Worm (Caenorhabditis elegans) whole organism, L1 larva: ENCODE measurements around the gene Y44A6D.3.

Experiments used
- Y116A8C.19 ChIP-seq: sonication (generic microtip); optimal IDR thresholded peaks from 2 replicates; lab custom pipeline; 2016; ENCODE audit warnings: missing compliant biosample characterization, missing genetic modification characterization, borderline replicate concordance
- aha-1 ChIP-seq: fragments of 150-350 bp; optimal IDR thresholded peaks from 2 replicates; lab custom pipeline; 2014; ENCODE audit warnings: missing biosample characterization, missing genetic modification characterization
- ama-1 ChIP-seq: fragments of 150-350 bp; optimal IDR thresholded peaks from 2 replicates; lab custom pipeline; 2014
- blmp-1 ChIP-seq: fragments of 150-350 bp; optimal IDR thresholded peaks from 2 replicates; lab custom pipeline; 2014; ENCODE audit warnings: missing biosample characterization, missing genetic modification characterization
- ceh-63 ChIP-seq: fragments of 200-800 bp; sonication (Bioruptor generic); optimal IDR thresholded peaks from 2 replicates; lab custom pipeline; 2018; ENCODE audit warnings: mild to moderate bottlenecking, missing genetic modification characterization, missing compliant biosample characterization
- ceh-8 ChIP-seq: fragments of 200-800 bp; sonication (Bioruptor generic); optimal IDR thresholded peaks from 2 replicates; lab custom pipeline; 2018; ENCODE audit warnings: mild to moderate bottlenecking, missing genetic modification characterization, moderate library complexity, missing compliant biosample characterization
- ceh-90 ChIP-seq: sonication (generic microtip); optimal IDR thresholded peaks from 2 replicates; lab custom pipeline; 2016; ENCODE audit warnings: missing genetic modification characterization, missing compliant biosample characterization
- ces-1 ChIP-seq: fragments of 150-350 bp; optimal IDR thresholded peaks from 2 replicates; lab custom pipeline; 2014; ENCODE audit warnings: missing biosample characterization, missing genetic modification reagents, missing genetic modification characterization
- dpl-1 ChIP-seq, 3 experiments: fragments of 150-350 bp in 2 of 3; sonication (generic microtip) in 1 of 3; optimal IDR thresholded peaks; 2 replicates each; lab custom pipeline; 2014 to 2017; ENCODE audit warnings: missing biosample characterization in 3 of 3, missing genetic modification characterization in 3 of 3, missing genetic modification reagents in 3 of 3
- efl-1 ChIP-seq, 4 experiments: fragments of 150-350 bp; optimal IDR thresholded peaks in 3 of 4; peaks in 1 of 4; 1 replicate in 1 of 4; 2 replicates in 3 of 4; lab custom pipeline; 2014; ENCODE audit warnings: missing biosample characterization in 2 of 4, missing genetic modification characterization in 2 of 4, missing genetic modification reagents in 2 of 4
- fos-1 ChIP-seq: fragments of 150-350 bp; optimal IDR thresholded peaks from 2 replicates; lab custom pipeline; 2014; ENCODE audit warnings: missing biosample characterization, missing genetic modification characterization
- hlh-4 ChIP-seq: sonication (generic microtip); optimal IDR thresholded peaks from 2 replicates; lab custom pipeline; 2016; ENCODE audit warnings: mild to moderate bottlenecking, missing genetic modification characterization, missing compliant biosample characterization
- lin-14 ChIP-seq: fragments of 200-800 bp; sonication (Bioruptor generic); optimal IDR thresholded peaks from 2 replicates; lab custom pipeline; 2018; ENCODE audit warnings: mild to moderate bottlenecking, missing genetic modification characterization, moderate library complexity, missing compliant biosample characterization
- lin-35 ChIP-seq, 2 experiments: fragments of 150-350 bp; optimal IDR thresholded peaks; 2 replicates each; lab custom pipeline; 2014; ENCODE audit warnings: missing biosample characterization in 2 of 2, missing genetic modification characterization in 2 of 2, missing genetic modification reagents in 2 of 2
- lin-39 ChIP-seq: fragments of 150-350 bp; optimal IDR thresholded peaks from 2 replicates; lab custom pipeline; 2014; ENCODE audit warnings: missing biosample characterization, missing genetic modification reagents, missing genetic modification characterization
- lsy-2 ChIP-seq, 2 experiments: fragments of 150-350 bp; optimal IDR thresholded peaks; 2 replicates each; lab custom pipeline; 2014; ENCODE audit warnings: missing biosample characterization in 2 of 2, missing genetic modification characterization in 2 of 2
- mab-9 ChIP-seq: fragments of 200-800 bp; sonication (Bioruptor generic); IDR thresholded peaks from 2 replicates; pipeline ENCODE4 v1.3.6; 2022; ENCODE audit warnings: missing genetic modification reagents, missing genetic modification characterization, missing compliant biosample characterization
- mdl-1 ChIP-seq, 2 experiments: fragments of 150-350 bp; optimal IDR thresholded peaks; 2 replicates each; lab custom pipeline; 2014 to 2017; ENCODE audit warnings: missing biosample characterization in 2 of 2, missing genetic modification characterization in 2 of 2, inconsistent platforms in 1 of 2
- mep-1 ChIP-seq: fragments of 150-350 bp; optimal IDR thresholded peaks from 2 replicates; lab custom pipeline; 2014; ENCODE audit warnings: missing biosample characterization, missing genetic modification characterization
- nhr-20 ChIP-seq: sonication (generic microtip); optimal IDR thresholded peaks from 2 replicates; lab custom pipeline; 2016; ENCODE audit warnings: mild to moderate bottlenecking, missing genetic modification characterization, missing compliant biosample characterization
- nhr-28 ChIP-seq: fragments of 150-350 bp; optimal IDR thresholded peaks from 2 replicates; lab custom pipeline; 2014; ENCODE audit warnings: missing biosample characterization, missing genetic modification characterization
- nhr-47 ChIP-seq: sonication (generic microtip); optimal IDR thresholded peaks from 2 replicates; lab custom pipeline; 2016; ENCODE audit warnings: mild to moderate bottlenecking, missing genetic modification characterization, moderate library complexity, missing compliant biosample characterization
- nhr-71 ChIP-seq: sonication (generic microtip); optimal IDR thresholded peaks from 2 replicates; lab custom pipeline; 2016; ENCODE audit warnings: mild to moderate bottlenecking, missing genetic modification characterization, moderate library complexity, missing compliant biosample characterization
- nhr-76 ChIP-seq: sonication (generic microtip); optimal IDR thresholded peaks from 2 replicates; lab custom pipeline; 2017; ENCODE audit warnings: missing biosample characterization, missing genetic modification characterization
- nhr-77 ChIP-seq: fragments of 150-350 bp; optimal IDR thresholded peaks from 2 replicates; lab custom pipeline; 2014; ENCODE audit warnings: missing biosample characterization, missing genetic modification characterization
- nhr-85 ChIP-seq: sonication (generic microtip); peaks from one replicate; lab custom pipeline; 2016; ENCODE audit warnings: missing genetic modification characterization, inconsistent platforms, missing compliant biosample characterization
- nhr-90 ChIP-seq: sonication (generic microtip); optimal IDR thresholded peaks from 2 replicates; lab custom pipeline; 2016; ENCODE audit warnings: mild to moderate bottlenecking, missing genetic modification characterization, missing compliant biosample characterization; ENCODE audit not compliant: poor library complexity
- pag-3 ChIP-seq: sonication (generic microtip); optimal IDR thresholded peaks from 2 replicates; lab custom pipeline; 2017; ENCODE audit warnings: missing genetic modification characterization, mild to moderate bottlenecking, missing compliant biosample characterization, antibody characterized with exemption, borderline replicate concordance; ENCODE audit not compliant: insufficient read depth
- pqm-1 ChIP-seq: sonication (generic microtip); optimal IDR thresholded peaks from 3 replicates; lab custom pipeline; 2017; ENCODE audit warnings: missing biosample characterization, missing genetic modification characterization
- rnt-1 ChIP-seq: sonication (generic microtip); optimal IDR thresholded peaks from 2 replicates; lab custom pipeline; 2016; ENCODE audit warnings: mild to moderate bottlenecking, missing genetic modification characterization, moderate library complexity, missing compliant biosample characterization
- snu-23 ChIP-seq: sonication (generic microtip); optimal IDR thresholded peaks from 2 replicates; lab custom pipeline; 2016; ENCODE audit warnings: missing genetic modification characterization, missing compliant biosample characterization
- swsn-7 ChIP-seq: sonication (generic microtip); optimal IDR thresholded peaks from 2 replicates; lab custom pipeline; 2016; ENCODE audit warnings: missing genetic modification characterization, missing compliant biosample characterization
- tlp-1 ChIP-seq: fragments of 150-350 bp; optimal IDR thresholded peaks from 2 replicates; lab custom pipeline; 2014; ENCODE audit warnings: missing biosample characterization, missing genetic modification characterization
- unc-130 ChIP-seq: fragments of 150-350 bp; optimal IDR thresholded peaks from 2 replicates; lab custom pipeline; 2017; ENCODE audit warnings: missing biosample characterization, missing genetic modification characterization, inconsistent platforms
- unc-86 ChIP-seq: sonication (generic microtip); optimal IDR thresholded peaks from 2 replicates; lab custom pipeline; 2016; ENCODE audit warnings: missing genetic modification characterization, missing compliant biosample characterization
- xbp-1 ChIP-seq: sonication (generic microtip); optimal IDR thresholded peaks from 2 replicates; lab custom pipeline; 2016; ENCODE audit warnings: missing genetic modification characterization, missing compliant biosample characterization
- zag-1 ChIP-seq: fragments of 150-350 bp; optimal IDR thresholded peaks from 2 replicates; lab custom pipeline; 2014; ENCODE audit warnings: missing biosample characterization, missing genetic modification characterization
- zip-4 ChIP-seq: fragments of 200-800 bp; sonication (Bioruptor generic); optimal IDR thresholded peaks from 2 replicates; lab custom pipeline; 2018; ENCODE audit warnings: mild to moderate bottlenecking, missing genetic modification characterization, moderate library complexity, missing compliant biosample characterization

Gene Y44A6D.3

ce11 chrV:20776761-20777160, 15.5 kb downstream of the Y44A6D.3 start (continued):
- peak; percentile 23 for TF ChIP-seq ceh-8 (GFP tag; lab: Kevin White, UChicago)

ce11 chrV:20775269-20775668, 17.0 kb downstream of the Y44A6D.3 start, which contains the start of gene F38A6.4:
TSS of gene F38A6.4 (minus strand) at chrV:20775369.
- TF ChIP-seq ama-1 (lab: Kevin White, UChicago) (no peak), lin-39 (tag; lab: Kevin White, UChicago) (no peak), nhr-85 (tag; lab: Kevin White, UChicago) (no peak), zag-1 (tag; lab: Kevin White, UChicago) (no peak), ceh-8 (GFP tag; lab: Kevin White, UChicago) (no peak), nhr-71 (peak; percentile 2), efl-1 (optimal IDR thresholded peaks at IDR 0.05; lab: Kevin White, UChicago) (no peak), efl-1 (GFP tag; optimal IDR thresholded peaks at IDR 0.05 in 1 of 2; lab: Kevin White, UChicago) (peak in 1 of 2 experiments; percentile 31), hlh-4 (tag; lab: Kevin White, UChicago) (peak; percentile 53), nhr-76 (tag; lab: Kevin White, UChicago) (no peak), unc-86 (no peak)

- TF ChIP-seq swsn-7 (tag; lab: Kevin White, UChicago), result no peak
- TF ChIP-seq nhr-47 (tag; lab: Kevin White, UChicago), result no peak
- TF ChIP-seq nhr-85 (tag; lab: Kevin White, UChicago), result no peak
- no peak for TF ChIP-seq nhr-20
- TF ChIP-seq zip-4 (GFP tag; lab: Kevin White, UChicago), result no peak
- TF ChIP-seq xbp-1 (tag; lab: Kevin White, UChicago), result no peak
- no peak for TF ChIP-seq nhr-28 (tag; lab: Kevin White, UChicago)
- TF ChIP-seq hlh-4 (tag; lab: Kevin White, UChicago), result no peak
- TF ChIP-seq ceh-90 (tag; lab: Kevin White, UChicago), result no peak
- TF ChIP-seq snu-23 (GFP tag; lab: Kevin White, UChicago), result no peak
- no peak for TF ChIP-seq lin-35 (GFP tag; optimal IDR thresholded peaks at IDR 0.05; lab: Kevin White, UChicago)
- TF ChIP-seq Y116A8C.19 (tag; lab: Kevin White, UChicago), result no peak
Observed at ce11 chrV:20773647-20774046, 18.6 kb downstream of the Y44A6D.3 start, which contains the start of gene F38A6.5. TSS of gene F38A6.5 (minus strand) at chrV:20773747.

- TF ChIP-seq mdl-1 (tag; optimal IDR thresholded peaks at IDR 0.05; lab: Kevin White, UChicago) (no peak), ceh-63 (GFP tag; lab: Kevin White, UChicago) (no peak), pag-3 (no peak), nhr-76 (tag; lab: Kevin White, UChicago) (no peak), Y116A8C.19 (tag; lab: Kevin White, UChicago) (no peak), mab-9 (GFP tag; lab: Robert Waterston, UW) (no peak), dpl-1 (GFP tag; optimal IDR thresholded peaks at IDR 0.05; lab: Kevin White, UChicago) (no peak), unc-86 (no peak), tlp-1 (tag; lab: Kevin White, UChicago) (no peak), blmp-1 (peak; percentile 14), nhr-28 (tag; lab: Kevin White, UChicago) (no peak), nhr-71 (peak; percentile 3), rnt-1 (tag; lab: Kevin White, UChicago) (peak; percentile 52), nhr-90 (tag; lab: Kevin White, UChicago) (no peak), nhr-85 (tag; lab: Kevin White, UChicago) (peak; percentile 46), ces-1 (GFP tag; lab: Kevin White, UChicago) (no peak), swsn-7 (tag; lab: Kevin White, UChicago) (no peak), unc-130 (tag; lab: Kevin White, UChicago) (no peak), fos-1 (no peak), lin-14 (peak; percentile 56), nhr-77 (tag; lab: Kevin White, UChicago) (no peak), aha-1 (tag; lab: Kevin White, UChicago) (no peak), pqm-1 (no peak), mep-1 (tag; lab: Kevin White, UChicago) (peak; percentile 2), lin-39 (tag; lab: Kevin White, UChicago) (no peak), lsy-2 (tag; optimal IDR thresholded peaks at IDR 0.05; lab: Kevin White, UChicago) (no peak)
Observed at ce11 chrV:20771702-20772101, 20.5 kb downstream of the Y44A6D.3 start.
